Fruit fly (Drosophila melanogaster) whole organism, embryonic: ENCODE data around the gene tsh.

Source experiments
- CG11085 ChIP-seq: fragments of 200-800 bp; sonication (Bioruptor generic); IDR thresholded peaks from 2 replicates; pipeline ENCODE4 v1.3.6; 2022; ENCODE audit warnings: missing biosample characterization, missing genetic modification characterization
- CG12071 ChIP-seq: fragments of 200-800 bp; sonication (Bioruptor generic); optimal IDR thresholded peaks from 3 replicates; lab custom pipeline; 2018; ENCODE audit warnings: missing biosample characterization, mild to moderate bottlenecking, missing genetic modification characterization
- CG13775 ChIP-seq: fragments of 200-800 bp; sonication (Bioruptor generic); optimal IDR thresholded peaks from 3 replicates; lab custom pipeline; 2017; ENCODE audit warnings: missing biosample characterization, mild to moderate bottlenecking, missing genetic modification characterization
- CG14441 ChIP-seq: fragments of 200-800 bp; sonication (Bioruptor generic); IDR thresholded peaks from 2 replicates; pipeline ENCODE4 v1.3.6; 2022; ENCODE audit warnings: missing biosample characterization, missing genetic modification characterization
- CG17361 ChIP-seq: fragments of 200-800 bp; sonication (Bioruptor generic); IDR thresholded peaks from 3 replicates; pipeline ENCODE4 v1.3.6; 2022; ENCODE audit warnings: missing biosample characterization, missing genetic modification characterization
- CG1832 ChIP-seq: fragments of 200-800 bp; sonication (Bioruptor generic); optimal IDR thresholded peaks from 2 replicates; lab custom pipeline; 2017; ENCODE audit warnings: missing biosample characterization, mild to moderate bottlenecking, missing genetic modification characterization, inconsistent platforms
- CG18599 ChIP-seq: fragments of 200-800 bp; sonication (Bioruptor generic); optimal IDR thresholded peaks from 3 replicates; lab custom pipeline; 2017; ENCODE audit warnings: missing biosample characterization, missing genetic modification characterization, mild to moderate bottlenecking, moderate library complexity, missing genetic modification reagents
- CG2120 ChIP-seq: fragments of 200-800 bp; sonication (Bioruptor generic); optimal IDR thresholded peaks from 3 replicates; lab custom pipeline; 2016; ENCODE audit warnings: missing biosample characterization, missing genetic modification characterization
- CG30403 ChIP-seq: fragments of 200-800 bp; sonication (Bioruptor generic); optimal IDR thresholded peaks from 3 replicates; lab custom pipeline; 2016; ENCODE audit warnings: missing biosample characterization, missing genetic modification characterization
- CG30431 ChIP-seq: fragments of 200-800 bp; sonication (Bioruptor generic); optimal IDR thresholded peaks from 2 replicates; lab custom pipeline; 2017; ENCODE audit warnings: missing biosample characterization, missing genetic modification characterization
- CG31441 ChIP-seq: fragments of 200-800 bp; sonication (Bioruptor generic); IDR thresholded peaks from 2 replicates; pipeline ENCODE4 v1.3.6; 2022; ENCODE audit warnings: missing biosample characterization, missing genetic modification characterization
- CG3407 ChIP-seq: fragments of 200-800 bp; sonication (Bioruptor generic); optimal IDR thresholded peaks from 2 replicates; lab custom pipeline; 2018; ENCODE audit warnings: missing biosample characterization, mild to moderate bottlenecking, missing genetic modification characterization
- CG8944 ChIP-seq: fragments of 200-800 bp; sonication (Bioruptor generic); optimal IDR thresholded peaks from 3 replicates; lab custom pipeline; 2016; ENCODE audit warnings: missing biosample characterization, missing genetic modification characterization
- CoRest ChIP-seq: fragments of 200-800 bp; sonication (Bioruptor generic); optimal IDR thresholded peaks from 3 replicates; lab custom pipeline; 2018; ENCODE audit warnings: missing biosample characterization, mild to moderate bottlenecking, missing genetic modification characterization, moderate library complexity
- D19A ChIP-seq: fragments of 200-800 bp; optimal IDR thresholded peaks from 3 replicates; lab custom pipeline; 2019; ENCODE audit warnings: missing biosample characterization, mild to moderate bottlenecking, missing genetic modification characterization, moderate library complexity
- HLHmδ ChIP-seq: fragments of 200-800 bp; sonication (Bioruptor generic); optimal IDR thresholded peaks from 2 replicates; lab custom pipeline; 2018; ENCODE audit warnings: missing biosample characterization, mild to moderate bottlenecking, missing genetic modification characterization, moderate library complexity
- Med ChIP-seq: fragments of 200-800 bp; sonication (Bioruptor generic); peaks from one replicate; lab custom pipeline; 2016; ENCODE audit warnings: missing biosample characterization, missing genetic modification characterization, mild to moderate bottlenecking, inconsistent platforms, moderate library complexity
- Nf-YB ChIP-seq: fragments of 200-800 bp; sonication (Bioruptor generic); optimal IDR thresholded peaks from 3 replicates; lab custom pipeline; 2019; ENCODE audit warnings: missing biosample characterization, mild to moderate bottlenecking, missing genetic modification characterization, moderate library complexity
- Oli ChIP-seq: fragments of 200-800 bp; sonication (Bioruptor generic); optimal IDR thresholded peaks from 2 replicates; lab custom pipeline; 2018; ENCODE audit warnings: missing biosample characterization, mild to moderate bottlenecking, missing genetic modification characterization, moderate library complexity
- PHDP ChIP-seq: fragments of 200-800 bp; sonication (Bioruptor generic); optimal IDR thresholded peaks from 3 replicates; lab custom pipeline; 2018; ENCODE audit warnings: missing biosample characterization, mild to moderate bottlenecking, missing genetic modification characterization, moderate library complexity
- Pdp1 ChIP-seq, 2 experiments: fragments of 200-800 bp; sonication (Bioruptor generic); optimal IDR thresholded peaks; 3 replicates each; lab custom pipeline; 2016; ENCODE audit warnings: missing biosample characterization in 2 of 2, missing genetic modification characterization in 2 of 2, mild to moderate bottlenecking in 1 of 2, moderate library complexity in 1 of 2
- Rfx ChIP-seq: fragments of 200-800 bp; sonication (Bioruptor generic); IDR thresholded peaks from 2 replicates; pipeline ENCODE4 v1.3.6; 2022; ENCODE audit warnings: missing biosample characterization, missing genetic modification characterization
- Xrp1 ChIP-seq: fragments of 200-800 bp; sonication (Bioruptor generic); IDR thresholded peaks from 2 replicates; pipeline ENCODE4 v1.3.6; 2022; ENCODE audit warnings: missing biosample characterization, missing genetic modification characterization
- abd-A ChIP-seq: fragments of 200-800 bp; sonication (Bioruptor generic); optimal IDR thresholded peaks from 3 replicates; lab custom pipeline; 2019; ENCODE audit warnings: missing biosample characterization, mild to moderate bottlenecking, missing genetic modification characterization, moderate library complexity
- bcd ChIP-seq: fragments of 200-800 bp; sonication (Bioruptor generic); optimal IDR thresholded peaks from 2 replicates; lab custom pipeline; 2017; ENCODE audit warnings: missing biosample characterization, mild to moderate bottlenecking, missing genetic modification characterization
- chinmo ChIP-seq: fragments of 200-800 bp; sonication (Bioruptor generic); IDR thresholded peaks from 4 replicates; pipeline ENCODE4 v1.3.6; 2022; ENCODE audit warnings: missing biosample characterization, missing genetic modification characterization; ENCODE audit not compliant: partially characterized antibody
- chm ChIP-seq: fragments of 200-800 bp; sonication (Bioruptor generic); IDR thresholded peaks from 2 replicates; pipeline ENCODE4 v1.3.6; 2022; ENCODE audit warnings: missing biosample characterization, missing genetic modification characterization
- crol ChIP-seq: fragments of 200-800 bp; sonication (Bioruptor generic); IDR thresholded peaks from 2 replicates; pipeline ENCODE4 v1.3.6; 2022; ENCODE audit warnings: missing biosample characterization, missing genetic modification characterization
- cwo ChIP-seq: fragments of 200-800 bp; sonication (Bioruptor generic); optimal IDR thresholded peaks from 3 replicates; lab custom pipeline; 2017; ENCODE audit warnings: missing biosample characterization, missing genetic modification characterization, mild to moderate bottlenecking, moderate library complexity, missing genetic modification reagents
- eve ChIP-seq, 2 experiments: fragments of >200 bp; optimal IDR thresholded peaks; 2 replicates each; lab custom pipeline; 2017; ENCODE audit warnings: missing biosample characterization in 2 of 2, missing genetic modification characterization in 2 of 2
- exex ChIP-seq: fragments of 200-800 bp; sonication (Bioruptor generic); optimal IDR thresholded peaks from 4 replicates; lab custom pipeline; 2018; ENCODE audit warnings: missing biosample characterization, mild to moderate bottlenecking, missing genetic modification characterization, moderate library complexity
- gfzf ChIP-seq: fragments of 200-800 bp; sonication (Bioruptor generic); optimal IDR thresholded peaks from 2 replicates; lab custom pipeline; 2016; ENCODE audit warnings: missing biosample characterization, mild to moderate bottlenecking, missing genetic modification characterization, moderate library complexity
- lab ChIP-seq: fragments of 200-800 bp; sonication (Bioruptor generic); optimal IDR thresholded peaks from 3 replicates; lab custom pipeline; 2017; ENCODE audit warnings: missing biosample characterization, missing genetic modification characterization, mild to moderate bottlenecking, moderate library complexity, missing genetic modification reagents
- lov ChIP-seq, 2 experiments: fragments of 200-800 bp in 1 of 2; fragments of >200 bp in 1 of 2; sonication (Bioruptor generic) in 1 of 2; IDR thresholded peaks in 1 of 2; optimal IDR thresholded peaks in 1 of 2; 2 replicates in 1 of 2; 3 replicates in 1 of 2; pipeline versions ENCODE4 v1.3.6 to Lab custom; 2017 to 2022; ENCODE audit warnings: missing biosample characterization in 1 of 2, missing genetic modification characterization in 1 of 2
- luna ChIP-seq: fragments of 200-800 bp; sonication (Bioruptor generic); optimal IDR thresholded peaks from 2 replicates; lab custom pipeline; 2016; ENCODE audit warnings: missing biosample characterization, missing genetic modification characterization
- pan ChIP-seq, 4 experiments: fragments of >200 bp in 3 of 4; fragments of 200-800 bp in 1 of 4; sonication (Bioruptor generic) in 1 of 4; optimal IDR thresholded peaks in 3 of 4; IDR thresholded peaks in 1 of 4; 2 replicates each; pipeline versions ENCODE4 v1.3.6 to Lab custom; 2017 to 2022; ENCODE audit warnings: missing biosample characterization in 2 of 4, missing genetic modification characterization in 2 of 4, mixed read lengths in 1 of 4
- phol ChIP-seq: fragments of 200-800 bp; sonication (Bioruptor generic); optimal IDR thresholded peaks from 3 replicates; lab custom pipeline; 2018; ENCODE audit warnings: missing biosample characterization, mild to moderate bottlenecking, missing genetic modification characterization, moderate library complexity
- ranshi ChIP-seq: fragments of 200-800 bp; sonication (Bioruptor generic); IDR thresholded peaks from 2 replicates; pipeline ENCODE4 v1.3.6; 2022; ENCODE audit warnings: missing biosample characterization, missing genetic modification characterization
- row ChIP-seq: fragments of 200-800 bp; sonication (Bioruptor generic); IDR thresholded peaks from 3 replicates; pipeline ENCODE4 v1.3.6; 2022; ENCODE audit warnings: missing biosample characterization, missing genetic modification characterization
- sd ChIP-seq: fragments of 200-800 bp; sonication (Bioruptor generic); optimal IDR thresholded peaks from 3 replicates; lab custom pipeline; 2018; ENCODE audit warnings: missing biosample characterization, mild to moderate bottlenecking, missing genetic modification characterization, moderate library complexity
- sim ChIP-seq: fragments of 200-800 bp; sonication (Bioruptor generic); IDR thresholded peaks from 2 replicates; pipeline ENCODE4 v1.3.6; 2022; ENCODE audit warnings: missing biosample characterization, missing genetic modification characterization
- sug ChIP-seq: fragments of 200-800 bp; optimal IDR thresholded peaks from 2 replicates; lab custom pipeline; 2019; ENCODE audit warnings: missing biosample characterization, mild to moderate bottlenecking, missing genetic modification characterization, moderate library complexity
- tap ChIP-seq: fragments of 200-800 bp; optimal IDR thresholded peaks from 3 replicates; lab custom pipeline; 2019; ENCODE audit warnings: missing biosample characterization, mild to moderate bottlenecking, missing genetic modification characterization, moderate library complexity
- tna ChIP-seq: fragments of 200-800 bp; sonication (Bioruptor generic); IDR thresholded peaks from 2 replicates; pipeline ENCODE4 v1.3.6; 2022; ENCODE audit warnings: missing biosample characterization, missing genetic modification characterization; ENCODE audit not compliant: partially characterized antibody
- z ChIP-seq: fragments of 200-800 bp; sonication (Bioruptor generic); IDR thresholded peaks from 3 replicates; pipeline ENCODE4 v1.3.6; 2022; ENCODE audit warnings: missing biosample characterization, missing genetic modification characterization
- zen ChIP-seq: fragments of 200-800 bp; sonication (Bioruptor generic); optimal IDR thresholded peaks from 3 replicates; lab custom pipeline; 2018; ENCODE audit warnings: missing biosample characterization, mild to moderate bottlenecking, missing genetic modification characterization, moderate library complexity
- zf30C ChIP-seq: fragments of 200-800 bp; sonication (Bioruptor generic); optimal IDR thresholded peaks from 3 replicates; lab custom pipeline; 2018; ENCODE audit warnings: missing biosample characterization, mild to moderate bottlenecking, missing genetic modification characterization

tsh gene

dm6 chr2L:21789456-21790065 is 38.8 kb upstream of the tsh start (continued):
- TF ChIP-seq Med = peak; percentile 64
- TF ChIP-seq CG2120 (GFP tag; lab: Kevin White, UChicago) = peak; percentile 38
- peak; percentile 7 for TF ChIP-seq HLHmδ (GFP tag; lab: Kevin White, UChicago)
- no peak for TF ChIP-seq tap
- peak; percentile 27 for TF ChIP-seq phol (tag; lab: Kevin White, UChicago)
- peak; percentile 46; the same call in 2 of the 3 replicates for TF ChIP-seq row
- TF ChIP-seq CG12071 (GFP tag; lab: Kevin White, UChicago) = peak; percentile 2
- no peak for TF ChIP-seq CG14441 (GFP tag; lab: Robert Waterston, UW)
- TF ChIP-seq chm (GFP tag; lab: Robert Waterston, UW) = 0 out of 2 replicates have a peak, but pooled peaks have one; percentile 30
- peak; percentile 43 for TF ChIP-seq Xrp1 (GFP tag; lab: Robert Waterston, UW)
- no peak for TF ChIP-seq CG13775 (GFP tag; lab: Kevin White, UChicago)
- TF ChIP-seq Pdp1 (GFP tag; optimal IDR thresholded peaks at IDR 0.05; lab: Kevin White, UChicago) = no peak
- TF ChIP-seq CG11085 = no peak
- TF ChIP-seq CG3407 = no peak
- peak; percentile 21; the same call in 1 of the 3 replicates for TF ChIP-seq CG17361 (GFP tag; lab: Robert Waterston, UW)
- TF ChIP-seq CG31441 (GFP tag; lab: Robert Waterston, UW) = peak; percentile 32; the same call in 1 of the 2 replicates
- TF ChIP-seq z (GFP tag; lab: Robert Waterston, UW) = peak; percentile 46; the same call in 1 of the 3 replicates
- 0 out of 2 replicates have a peak, but pooled peaks have one; percentile 18 for TF ChIP-seq Rfx (GFP tag; lab: Robert Waterston, UW)
- peak in 1 of 2 experiments; percentile 31 for TF ChIP-seq eve (GFP tag; optimal IDR thresholded peaks at IDR 0.05; lab: Kevin White, UChicago)
- TF ChIP-seq lab (GFP tag; lab: Kevin White, UChicago) = peak; percentile 23
- TF ChIP-seq crol (GFP tag; lab: Robert Waterston, UW) = peak; percentile 42; the same call in 1 of the 2 replicates
- TF ChIP-seq abd-A (tag; lab: Kevin White, UChicago) = peak; percentile 96
- TF ChIP-seq CG18599 (GFP tag; lab: Kevin White, UChicago) = peak; percentile 67
- no peak for TF ChIP-seq exex
- TF ChIP-seq sim = no peak
- TF ChIP-seq gfzf = no peak
- peak; percentile 25 for TF ChIP-seq sd (tag; lab: Kevin White, UChicago)
- no peak for TF ChIP-seq tna
- peak; percentile 2 for TF ChIP-seq CG30403 (GFP tag; lab: Kevin White, UChicago)
- TF ChIP-seq PHDP (tag; lab: Kevin White, UChicago) = peak; percentile 23
- peak; percentile 15 for TF ChIP-seq bcd (GFP tag; lab: Kevin White, UChicago)
- TF ChIP-seq CG8944 = no peak
- peak; percentile 2 for TF ChIP-seq cwo (GFP tag; lab: Kevin White, UChicago)
- TF ChIP-seq zf30C (GFP tag; lab: Kevin White, UChicago) = peak; percentile 32
- no peak for TF ChIP-seq ranshi (GFP tag; lab: Robert Waterston, UW)
- no peak for TF ChIP-seq luna (GFP tag; lab: Kevin White, UChicago)
- TF ChIP-seq chinmo (GFP tag; lab: Robert Waterston, UW) = 0 out of 4 replicates have a peak, but pooled peaks have one; percentile 35
- TF ChIP-seq D19A (tag; lab: Kevin White, UChicago) = peak; percentile 93
- no peak for TF ChIP-seq zen (tag; lab: Kevin White, UChicago)
- no peak for TF ChIP-seq pan (optimal IDR thresholded peaks at IDR 0.05; lab: Kevin White, UChicago)
- TF ChIP-seq pan (GFP tag; optimal IDR thresholded peaks at IDR 0.05 in 1 of 2, IDR thresholded peaks at IDR 0.05 in 1 of 2) = peak in 1 of 2 experiments; percentile 31
- TF ChIP-seq Oli = peak; percentile 5
- no peak for TF ChIP-seq lov (optimal IDR thresholded peaks at IDR 0.05; lab: Kevin White, UChicago)
- TF ChIP-seq lov (GFP tag; IDR thresholded peaks at IDR 0.05; lab: Robert Waterston, UW) = 0 out of 3 replicates have a peak, but pooled peaks have one; percentile 11
- peak; percentile 24 for TF ChIP-seq CoRest (tag; lab: Kevin White, UChicago)
- TF ChIP-seq Nf-YB = peak; percentile 81
- TF ChIP-seq CG30431 (GFP tag; lab: Kevin White, UChicago) = no peak
- TF ChIP-seq CG1832 (GFP tag; lab: Kevin White, UChicago) = peak; percentile 70
- TF ChIP-seq sug = no peak
